Worm (Caenorhabditis elegans): ENCODE data around the gene F52E1.9.

DNA sequence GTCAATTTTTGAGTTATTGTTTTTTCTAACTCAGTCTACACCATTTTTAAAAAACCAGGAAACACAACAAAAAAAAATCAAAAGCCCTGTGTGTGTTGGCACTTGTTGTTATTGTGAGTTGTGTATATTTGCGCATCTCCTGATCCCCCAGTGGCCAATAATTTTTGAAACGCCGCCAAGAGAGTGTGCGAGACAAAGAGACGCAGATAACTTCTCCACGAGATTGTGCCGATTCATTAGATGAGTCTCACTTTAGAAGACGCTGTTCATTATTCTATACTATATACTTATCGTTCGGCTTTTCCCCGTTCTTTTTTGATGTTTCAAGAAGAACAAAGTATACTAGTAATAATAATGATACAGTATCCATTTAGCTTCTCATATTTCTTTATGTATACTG is 48.2 kb upstream of the F52E1.9 start:
- no peak for TF ChIP-seq med-1 (GFP tag; optimal IDR thresholded peaks at IDR 0.05; ENCODE audit: insufficient read depth)
- no peak for TF ChIP-seq cog-1 (tag; optimal IDR thresholded peaks at IDR 0.05)
- TF ChIP-seq flt-1 (GFP tag; IDR thresholded peaks at IDR 0.05), result no peak
- no peak for TF ChIP-seq tab-1 (GFP tag; IDR thresholded peaks at IDR 0.05)
